Worm (Caenorhabditis elegans) whole organism, young adult: Measurements from ENCODE around the gene lam-2.

Experiments
- B0019.2 ChIP-seq: fragments of 200-800 bp; sonication (Bioruptor generic); conservative IDR thresholded peaks from 2 replicates; pipeline ENCODE4 v1.3.6; 2022; ENCODE audit warnings: missing genetic modification reagents, missing genetic modification characterization, missing compliant biosample characterization
- B0035.1 ChIP-seq: sonication (generic microtip); optimal IDR thresholded peaks from 2 replicates; lab custom pipeline; 2016; ENCODE audit warnings: missing genetic modification characterization, mild to moderate bottlenecking, missing compliant biosample characterization, missing genotype, missing genetic modification reagents
- B0261.1 ChIP-seq: sonication (generic microtip); optimal IDR thresholded peaks from 2 replicates; lab custom pipeline; 2016; ENCODE audit warnings: mild to moderate bottlenecking, missing genetic modification characterization, moderate library complexity, missing compliant biosample characterization
- C06A6.2 ChIP-seq: fragments of 200-800 bp; sonication (Bioruptor generic); conservative IDR thresholded peaks from 2 replicates; pipeline ENCODE4 v1.3.6; 2022; ENCODE audit warnings: missing genetic modification characterization, missing compliant biosample characterization
- C17E4.6 ChIP-seq: fragments of 200-800 bp; sonication (Bioruptor generic); IDR thresholded peaks from 2 replicates; pipeline ENCODE4 v1.3.6; 2022; ENCODE audit warnings: missing genetic modification reagents, missing genetic modification characterization, missing compliant biosample characterization
- F23B12.7 ChIP-seq: sonication (generic microtip); optimal IDR thresholded peaks from 2 replicates; lab custom pipeline; 2017; ENCODE audit warnings: missing genetic modification characterization, mild to moderate bottlenecking, missing compliant biosample characterization, antibody characterized with exemption, moderate library complexity; ENCODE audit not compliant: insufficient read depth
- F33H1.4 ChIP-seq: fragments of 200-800 bp; sonication (Bioruptor generic); IDR thresholded peaks from 2 replicates; pipeline ENCODE4 v1.3.6; 2022; ENCODE audit warnings: missing genetic modification reagents, missing genetic modification characterization, missing compliant biosample characterization
- K12H6.12 ChIP-seq: fragments of 200-800 bp; sonication (Bioruptor generic); optimal IDR thresholded peaks from 2 replicates; lab custom pipeline; 2018; ENCODE audit warnings: mild to moderate bottlenecking, missing genetic modification characterization, missing compliant biosample characterization
- Y53G8AR.9 ChIP-seq: fragments of 200-800 bp; sonication (Bioruptor generic); conservative IDR thresholded peaks from 2 replicates; pipeline ENCODE4 v1.3.6; 2022; ENCODE audit warnings: missing genetic modification reagents, missing genetic modification characterization, missing compliant biosample characterization
- akir-1 ChIP-seq: fragments of 200-800 bp; sonication (Bioruptor generic); optimal IDR thresholded peaks from 2 replicates; lab custom pipeline; 2018; ENCODE audit warnings: mild to moderate bottlenecking, missing genetic modification characterization, moderate library complexity, missing compliant biosample characterization
- aptf-3 ChIP-seq: fragments of 200-800 bp; sonication (Bioruptor generic); IDR thresholded peaks from 2 replicates; pipeline ENCODE4 v1.3.6; 2022; ENCODE audit warnings: missing genetic modification characterization, missing compliant biosample characterization
- athp-1 ChIP-seq: sonication (generic microtip); optimal IDR thresholded peaks from 2 replicates; lab custom pipeline; 2017; ENCODE audit warnings: mild to moderate bottlenecking, missing genetic modification characterization, missing compliant biosample characterization
- bed-2 ChIP-seq: fragments of 200-800 bp; sonication (Bioruptor generic); IDR thresholded peaks from 2 replicates; pipeline ENCODE4 v1.3.6; 2022; ENCODE audit warnings: missing genetic modification reagents, missing genetic modification characterization, missing compliant biosample characterization
- ccch-3 ChIP-seq: fragments of 200-800 bp; sonication (Bioruptor generic); optimal IDR thresholded peaks from 2 replicates; lab custom pipeline; 2018; ENCODE audit warnings: mild to moderate bottlenecking, missing genetic modification characterization, missing compliant biosample characterization
- cebp-2 ChIP-seq: fragments of 200-800 bp; sonication (Bioruptor generic); IDR thresholded peaks from 2 replicates; pipeline ENCODE4 v1.3.6; 2022; ENCODE audit warnings: missing genetic modification characterization, missing compliant biosample characterization
- ceh-100 ChIP-seq: fragments of 200-800 bp; sonication (Bioruptor generic); IDR thresholded peaks from 2 replicates; pipeline ENCODE4 v1.3.6; 2022; ENCODE audit warnings: missing genetic modification reagents, missing genetic modification characterization, missing compliant biosample characterization
- ceh-79 ChIP-seq: sonication (generic microtip); optimal IDR thresholded peaks from 2 replicates; lab custom pipeline; 2017; ENCODE audit warnings: mild to moderate bottlenecking, missing genetic modification characterization, missing compliant biosample characterization
- ceh-91 ChIP-seq: fragments of 200-800 bp; sonication (Bioruptor generic); IDR thresholded peaks from 2 replicates; pipeline ENCODE4 v1.3.6; 2022; ENCODE audit warnings: missing genetic modification reagents, missing genetic modification characterization, missing compliant biosample characterization
- chd-7 ChIP-seq: sonication (generic microtip); optimal IDR thresholded peaks from 2 replicates; lab custom pipeline; 2016; ENCODE audit warnings: mild to moderate bottlenecking, missing genetic modification characterization, moderate library complexity, missing compliant biosample characterization
- die-1 ChIP-seq: sonication (generic microtip); optimal IDR thresholded peaks from 2 replicates; lab custom pipeline; 2016; ENCODE audit warnings: missing genotype, mild to moderate bottlenecking, missing genetic modification characterization, missing compliant biosample characterization
- dpl-1 ChIP-seq: fragments of 150-350 bp; optimal IDR thresholded peaks from 2 replicates; lab custom pipeline; 2014; ENCODE audit warnings: missing biosample characterization, missing genetic modification reagents, missing genetic modification characterization
- efl-1 ChIP-seq: fragments of 150-350 bp; optimal IDR thresholded peaks from 2 replicates; lab custom pipeline; 2014; ENCODE audit warnings: missing biosample characterization, missing genetic modification reagents, missing genetic modification characterization
- ekl-4 ChIP-seq: fragments of 200-800 bp; sonication (Bioruptor generic); IDR thresholded peaks from 2 replicates; pipeline ENCODE4 v1.3.6; 2022; ENCODE audit warnings: missing genetic modification reagents, missing genetic modification characterization, missing compliant biosample characterization
- fkh-3 ChIP-seq: sonication (generic microtip); optimal IDR thresholded peaks from 2 replicates; lab custom pipeline; 2016; ENCODE audit warnings: mild to moderate bottlenecking, missing genetic modification characterization, missing compliant biosample characterization
- hmg-20 ChIP-seq: fragments of 200-800 bp; sonication (Bioruptor generic); IDR thresholded peaks from 2 replicates; pipeline ENCODE4 v1.3.6; 2022; ENCODE audit warnings: missing genetic modification reagents, missing genetic modification characterization, missing compliant biosample characterization
- hsf-1 ChIP-seq: fragments of 200-800 bp; sonication (Bioruptor generic); IDR thresholded peaks from 2 replicates; pipeline ENCODE4 v1.3.6; 2022; ENCODE audit warnings: missing genetic modification reagents, missing genetic modification characterization, missing compliant biosample characterization
- lag-1 ChIP-seq: fragments of 200-800 bp; sonication (Bioruptor generic); IDR thresholded peaks from 2 replicates; pipeline ENCODE4 v1.3.6; 2022; ENCODE audit warnings: missing genetic modification reagents, missing genetic modification characterization, missing compliant biosample characterization
- lin-35 ChIP-seq, 3 experiments: fragments of 150-350 bp in 2 of 3; sonication (generic microtip) in 1 of 3; optimal IDR thresholded peaks; 2 replicates each; lab custom pipeline; 2014 to 2018; ENCODE audit warnings: missing biosample characterization in 3 of 3, missing genetic modification characterization in 3 of 3, missing genetic modification reagents in 3 of 3
- lin-54 ChIP-seq: fragments of 200-800 bp; sonication (Bioruptor generic); optimal IDR thresholded peaks from 2 replicates; lab custom pipeline; 2018; ENCODE audit warnings: mild to moderate bottlenecking, missing genetic modification characterization, missing compliant biosample characterization
- lir-1 ChIP-seq: fragments of 200-800 bp; sonication (Bioruptor generic); conservative IDR thresholded peaks from 2 replicates; pipeline ENCODE4 v1.3.6; 2022; ENCODE audit warnings: missing genetic modification reagents, missing genetic modification characterization, missing compliant biosample characterization
- mel-28 ChIP-seq: sonication (generic microtip); optimal IDR thresholded peaks from 2 replicates; lab custom pipeline; 2016; ENCODE audit warnings: borderline replicate concordance, mild to moderate bottlenecking, missing genetic modification characterization, missing compliant biosample characterization
- mes-4 ChIP-seq: sonication (generic microtip); optimal IDR thresholded peaks from 2 replicates; lab custom pipeline; 2016; ENCODE audit warnings: missing genotype, missing genetic modification characterization, missing compliant biosample characterization
- mxl-1 ChIP-seq: sonication (generic microtip); optimal IDR thresholded peaks from 2 replicates; lab custom pipeline; 2016; ENCODE audit warnings: missing genetic modification characterization, missing compliant biosample characterization
- nfya-1 ChIP-seq: sonication (generic microtip); optimal IDR thresholded peaks from 2 replicates; lab custom pipeline; 2017; ENCODE audit warnings: antibody characterized with exemption, missing compliant biosample characterization, missing genetic modification characterization, borderline replicate concordance; ENCODE audit not compliant: insufficient read depth
- nfya-2 ChIP-seq: fragments of 200-800 bp; sonication (Bioruptor generic); IDR thresholded peaks from 2 replicates; pipeline ENCODE4 v1.3.6; 2022; ENCODE audit warnings: missing genetic modification reagents, missing genetic modification characterization, missing compliant biosample characterization
- nhr-90 ChIP-seq: sonication (generic microtip); optimal IDR thresholded peaks from 2 replicates; lab custom pipeline; 2016; ENCODE audit warnings: missing genotype, mild to moderate bottlenecking, missing genetic modification characterization, missing compliant biosample characterization
- rec-8 ChIP-seq, 2 experiments: sonication (generic microtip); optimal IDR thresholded peaks; 2 replicates each; lab custom pipeline; 2016; ENCODE audit warnings: mild to moderate bottlenecking in 2 of 2, missing genetic modification characterization in 2 of 2, missing genetic modification reagents in 2 of 2, missing genotype in 2 of 2, missing biosample characterization in 1 of 2, missing compliant biosample characterization in 1 of 2, moderate library complexity in 1 of 2
- rpc-1 ChIP-seq, 2 experiments: fragments of 150-350 bp in 1 of 2; sonication (generic microtip) in 1 of 2; optimal IDR thresholded peaks; 2 replicates each; lab custom pipeline; 2014 to 2018; ENCODE audit warnings: missing biosample characterization in 1 of 2, missing genetic modification characterization in 1 of 2, missing genetic modification reagents in 1 of 2, missing genotype in 1 of 2
- snpc-1.1 ChIP-seq: sonication (generic microtip); optimal IDR thresholded peaks from 2 replicates; lab custom pipeline; 2017; ENCODE audit warnings: missing genetic modification characterization, mild to moderate bottlenecking, missing compliant biosample characterization, antibody characterized with exemption, moderate library complexity, missing genotype, missing genetic modification reagents; ENCODE audit not compliant: insufficient read depth
- snpc-3.4 ChIP-seq: sonication (generic microtip); optimal IDR thresholded peaks from 2 replicates; lab custom pipeline; 2017; ENCODE audit warnings: missing genetic modification characterization, mild to moderate bottlenecking, missing compliant biosample characterization, antibody characterized with exemption, moderate library complexity, missing genotype, missing genetic modification reagents
- somi-1 ChIP-seq: fragments of 200-800 bp; sonication (Bioruptor generic); optimal IDR thresholded peaks from 2 replicates; lab custom pipeline; 2018; ENCODE audit warnings: mild to moderate bottlenecking, missing genetic modification characterization, missing compliant biosample characterization
- sptf-2 ChIP-seq: fragments of 200-800 bp; sonication (Bioruptor generic); optimal IDR thresholded peaks from 2 replicates; lab custom pipeline; 2018; ENCODE audit warnings: mild to moderate bottlenecking, missing genetic modification characterization, missing compliant biosample characterization
- tbx-9 ChIP-seq: sonication (generic microtip); optimal IDR thresholded peaks from 2 replicates; lab custom pipeline; 2016; ENCODE audit warnings: borderline replicate concordance, missing genetic modification characterization, inconsistent platforms, missing compliant biosample characterization
- unc-62 ChIP-seq: fragments of 150-350 bp; optimal IDR thresholded peaks from 2 replicates; lab custom pipeline; 2014; ENCODE audit warnings: missing biosample characterization, missing genetic modification reagents, missing genetic modification characterization
- xnd-1 ChIP-seq: sonication (generic microtip); optimal IDR thresholded peaks from 2 replicates; lab custom pipeline; 2016; ENCODE audit warnings: missing genotype, missing genetic modification reagents, missing genetic modification characterization, missing compliant biosample characterization
- zim-3 ChIP-seq: sonication (generic microtip); optimal IDR thresholded peaks from 2 replicates; lab custom pipeline; 2017; ENCODE audit warnings: mild to moderate bottlenecking, missing genetic modification characterization, moderate library complexity, missing compliant biosample characterization
- ztf-26 ChIP-seq: sonication (generic microtip); optimal IDR thresholded peaks from 2 replicates; lab custom pipeline; 2017; ENCODE audit warnings: missing genetic modification characterization, missing compliant biosample characterization
- ztf-28 ChIP-seq: fragments of 200-800 bp; sonication (Bioruptor generic); IDR thresholded peaks from 2 replicates; pipeline ENCODE4 v1.3.6; 2022; ENCODE audit warnings: missing genetic modification reagents, missing genetic modification characterization, missing compliant biosample characterization
- ztf-3 ChIP-seq: fragments of 200-800 bp; sonication (Bioruptor generic); optimal IDR thresholded peaks from 2 replicates; lab custom pipeline; 2018; ENCODE audit warnings: mild to moderate bottlenecking, missing genetic modification characterization, missing compliant biosample characterization

Gene lam-2

ce11 chrX:7176817-7177216 lies 25.8 kb upstream of the lam-2 start (continued):
- TF ChIP-seq fkh-3: no peak
- no peak for TF ChIP-seq somi-1 (GFP tag; lab: Kevin White, UChicago)
- peak; percentile 83 for TF ChIP-seq rpc-1 (optimal IDR thresholded peaks at IDR 0.05; lab: Kevin White, UChicago)
- TF ChIP-seq rpc-1 (tag; optimal IDR thresholded peaks at IDR 0.05; lab: Kevin White, UChicago): peak; percentile 95
- no peak for TF ChIP-seq efl-1 (GFP tag; lab: Kevin White, UChicago)
- no peak for TF ChIP-seq xnd-1
- peak; percentile 2 for TF ChIP-seq mxl-1
- no peak for TF ChIP-seq unc-62
- no peak for TF ChIP-seq lag-1 (GFP tag; lab: Robert Waterston, UW)
- no peak for TF ChIP-seq B0019.2 (GFP tag; lab: Robert Waterston, UW)
- TF ChIP-seq B0261.1: peak; percentile 70
- no peak for TF ChIP-seq mes-4 (tag; lab: Kevin White, UChicago)
- TF ChIP-seq Y53G8AR.9 (GFP tag; lab: Robert Waterston, UW): no peak
- TF ChIP-seq C17E4.6 (GFP tag; lab: Robert Waterston, UW): no peak
- no peak for TF ChIP-seq akir-1 (GFP tag; lab: Kevin White, UChicago)
- TF ChIP-seq lir-1 (GFP tag; lab: Robert Waterston, UW): no peak
- no peak for TF ChIP-seq ceh-79 (tag; lab: Kevin White, UChicago)
- TF ChIP-seq aptf-3 (GFP tag; lab: Robert Waterston, UW): no peak
- no peak for TF ChIP-seq snpc-3.4 (tag; lab: Kevin White, UChicago)
- TF ChIP-seq ztf-3 (GFP tag; lab: Kevin White, UChicago): no peak
- TF ChIP-seq C06A6.2 (GFP tag; lab: Robert Waterston, UW): no peak
- TF ChIP-seq hmg-20 (GFP tag; lab: Robert Waterston, UW): no peak
- TF ChIP-seq die-1 (tag; lab: Kevin White, UChicago): peak; percentile 57
- no peak for TF ChIP-seq athp-1 (tag; lab: Kevin White, UChicago)
- TF ChIP-seq rec-8 (tag; optimal IDR thresholded peaks at IDR 0.05; lab: Kevin White, UChicago): peak in 1 of 2 experiments; percentile 20
- TF ChIP-seq lin-54 (GFP tag; lab: Kevin White, UChicago): no peak
- no peak for TF ChIP-seq snpc-1.1 (tag; lab: Kevin White, UChicago)
- TF ChIP-seq nhr-90 (tag; lab: Kevin White, UChicago): peak; percentile 55
- TF ChIP-seq lin-35 (GFP tag; optimal IDR thresholded peaks at IDR 0.05; lab: Kevin White, UChicago): peak in 1 of 3 experiments; percentile 3
- no peak for TF ChIP-seq tbx-9
- TF ChIP-seq F33H1.4 (GFP tag; lab: Robert Waterston, UW): no peak
- no peak for TF ChIP-seq zim-3 (tag; lab: Kevin White, UChicago)
- no peak for TF ChIP-seq ztf-28 (GFP tag; lab: Robert Waterston, UW)
- no peak for TF ChIP-seq ccch-3 (GFP tag; lab: Kevin White, UChicago)
- TF ChIP-seq K12H6.12 (tag; lab: Kevin White, UChicago): no peak
- no peak for TF ChIP-seq ekl-4
- no peak for TF ChIP-seq cebp-2 (GFP tag; lab: Robert Waterston, UW)
- no peak for TF ChIP-seq F23B12.7 (tag; lab: Kevin White, UChicago)
- no peak for TF ChIP-seq ceh-91
- TF ChIP-seq hsf-1 (GFP tag; lab: Robert Waterston, UW): no peak
- no peak for TF ChIP-seq B0035.1 (tag; lab: Kevin White, UChicago)
- no peak for TF ChIP-seq ceh-100 (GFP tag; lab: Robert Waterston, UW)
- no peak for TF ChIP-seq nfya-1 (tag; lab: Kevin White, UChicago)
- no peak for TF ChIP-seq chd-7 (tag; lab: Kevin White, UChicago)
- TF ChIP-seq sptf-2 (GFP tag; lab: Kevin White, UChicago): no peak
- TF ChIP-seq nfya-2 (GFP tag; lab: Robert Waterston, UW): no peak
- TF ChIP-seq bed-2: no peak
- no peak for TF ChIP-seq dpl-1 (GFP tag; lab: Kevin White, UChicago)
- TF ChIP-seq mel-28 (tag; lab: Kevin White, UChicago): no peak
- TF ChIP-seq ztf-26 (tag; lab: Kevin White, UChicago): no peak
